Fruit fly (Drosophila melanogaster) whole organism, wandering third instar larva: Measurements from ENCODE around the gene Sap47.

ENCODE experiments used
- Abd-B ChIP-seq: fragments of >200 bp; optimal IDR thresholded peaks from 2 replicates; lab custom pipeline; 2017; ENCODE audit warnings: missing biosample characterization, missing genetic modification characterization
- CG32264 ChIP-seq: fragments of 200-800 bp; sonication (Bioruptor generic); optimal IDR thresholded peaks from 2 replicates; lab custom pipeline; 2016; ENCODE audit warnings: missing biosample characterization, missing genetic modification characterization
- Dfd ChIP-seq: fragments of >200 bp; optimal IDR thresholded peaks from 2 replicates; lab custom pipeline; 2017; ENCODE audit warnings: missing biosample characterization, missing genetic modification characterization
- Hr83 ChIP-seq: fragments of 200-300 bp; sonication (Bioruptor generic); optimal IDR thresholded peaks from 2 replicates; lab custom pipeline; 2016; ENCODE audit warnings: missing biosample characterization, mild to moderate bottlenecking, missing genetic modification characterization, moderate library complexity; ENCODE audit not compliant: poor library complexity, severe bottlenecking
- OdsH ChIP-seq: fragments of 200-800 bp; sonication (Bioruptor generic); optimal IDR thresholded peaks from 2 replicates; lab custom pipeline; 2016; ENCODE audit warnings: missing biosample characterization, mild to moderate bottlenecking, missing genetic modification characterization
- dsf ChIP-seq: sonication (Bioruptor generic); optimal IDR thresholded peaks from 2 replicates; lab custom pipeline; 2016; ENCODE audit warnings: missing biosample characterization, missing genetic modification characterization, borderline replicate concordance
- h ChIP-seq: fragments of 200-800 bp; sonication (Bioruptor generic); optimal IDR thresholded peaks from 3 replicates; lab custom pipeline; 2016; ENCODE audit warnings: missing biosample characterization, mild to moderate bottlenecking, missing genetic modification characterization
- lola ChIP-seq: fragments of >200 bp; optimal IDR thresholded peaks from 2 replicates; lab custom pipeline; 2017; ENCODE audit warnings: missing biosample characterization, missing genetic modification characterization
- pan ChIP-seq: fragments of >200 bp; optimal IDR thresholded peaks from 2 replicates; lab custom pipeline; 2017
- usp ChIP-seq: fragments of >200 bp; optimal IDR thresholded peaks from 2 replicates; lab custom pipeline; 2017; ENCODE audit warnings: missing biosample characterization, missing genetic modification characterization

dm6 chr3R:15991593-15991992 lies 56.7 kb downstream of the Sap47 start:
- no peak for TF ChIP-seq h (GFP tag; lab: Kevin White, UChicago)
- TF ChIP-seq Dfd = no peak
- no peak for TF ChIP-seq CG32264
- TF ChIP-seq Hr83 (GFP tag; lab: Kevin White, UChicago) = no peak
- TF ChIP-seq pan (lab: Kevin White, UChicago) = no peak
- TF ChIP-seq lola (GFP tag; lab: Kevin White, UChicago) = no peak
- TF ChIP-seq dsf (GFP tag; lab: Kevin White, UChicago) = no peak
- TF ChIP-seq Abd-B (GFP tag; lab: Kevin White, UChicago) = no peak
- no peak for TF ChIP-seq OdsH
- no peak for TF ChIP-seq usp (GFP tag; lab: Kevin White, UChicago)
